Worm (Caenorhabditis elegans) whole organism, early embryonic: Measurements from ENCODE around the gene ash-2.

Experiments
- ama-1 ChIP-seq: fragments of 150-350 bp; optimal IDR thresholded peaks from 2 replicates; lab custom pipeline; 2014
- ceh-13 ChIP-seq: fragments of 200-800 bp; sonication (Bioruptor generic); optimal IDR thresholded peaks from 2 replicates; lab custom pipeline; 2018; ENCODE audit warnings: mild to moderate bottlenecking, missing genetic modification characterization, missing compliant biosample characterization
- flt-1 ChIP-seq: fragments of 200-800 bp; sonication (Bioruptor generic); IDR thresholded peaks from 2 replicates; pipeline ENCODE4 v1.3.6; 2022; ENCODE audit warnings: missing genetic modification characterization, missing compliant biosample characterization
- hmg-4 ChIP-seq: fragments of 200-800 bp; sonication (Bioruptor generic); optimal IDR thresholded peaks from 2 replicates; lab custom pipeline; 2018; ENCODE audit warnings: mild to moderate bottlenecking, missing genetic modification characterization, missing compliant biosample characterization
- hnd-1 ChIP-seq: sonication (generic microtip); optimal IDR thresholded peaks from 2 replicates; lab custom pipeline; 2016; ENCODE audit warnings: missing genetic modification characterization, missing compliant biosample characterization
- pes-1 ChIP-seq: fragments of 200-800 bp; sonication (Bioruptor generic); IDR thresholded peaks from 2 replicates; pipeline ENCODE4 v1.3.6; 2022; ENCODE audit warnings: missing genetic modification reagents, missing genetic modification characterization, missing compliant biosample characterization
- sea-1 ChIP-seq: fragments of 200-800 bp; sonication (Bioruptor generic); conservative IDR thresholded peaks from 2 replicates; pipeline ENCODE4 v1.3.6; 2022; ENCODE audit warnings: missing genetic modification characterization, missing compliant biosample characterization

- TF ChIP-seq pes-1 (no peak), flt-1 (no peak), ama-1 (lab: Kevin White, UChicago) (no peak), hnd-1 (tag; lab: Kevin White, UChicago) (no peak), sea-1 (GFP tag; lab: Robert Waterston, UW) (no peak), hmg-4 (GFP tag; lab: Kevin White, UChicago) (no peak), ceh-13 (no peak)
Observed at ce11 chrII:11963132-11963630, 16.5 kb upstream of the ash-2 start.
